Fruit fly (Drosophila melanogaster): ENCODE measurements around the gene nab.

DNA sequence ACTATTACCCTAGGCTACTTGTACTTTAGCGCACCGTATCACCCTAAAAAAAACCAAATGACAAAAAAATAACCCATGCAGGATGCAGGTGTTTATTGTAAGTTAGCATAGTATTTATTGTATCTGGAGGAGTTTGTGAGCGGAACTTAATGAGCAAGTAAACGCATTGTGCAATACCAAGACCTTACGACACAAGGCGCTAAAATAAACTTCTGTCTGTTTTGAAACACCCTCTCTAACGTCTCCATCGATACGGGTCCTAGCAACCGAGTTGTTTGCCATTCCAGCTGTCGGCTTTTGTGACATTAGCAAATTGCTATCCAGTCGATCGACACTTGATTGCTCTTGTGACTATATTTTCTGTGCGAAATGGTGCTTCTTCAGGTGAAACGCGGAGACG, 12.9 kb upstream of the nab start, which contains the start of gene CG18675:
- TF ChIP-seq psq (optimal IDR thresholded peaks at IDR 0.05) (no peak), insv (optimal IDR thresholded peaks at IDR 0.05) (no peak), Myc (optimal IDR thresholded peaks at IDR 0.05) (no peak), h (optimal IDR thresholded peaks at IDR 0.05) (no peak), Sin3A (optimal IDR thresholded peaks at IDR 0.05) (no peak), ttk (optimal IDR thresholded peaks at IDR 0.05) (no peak)

Data from Kc167 (cell line).